Fruit fly (Drosophila melanogaster) whole organism: Measurements from ENCODE around the gene sr.

Experiments
- CG8478 ChIP-seq: fragments of >200 bp; optimal IDR thresholded peaks from 2 replicates; lab custom pipeline; 2018; ENCODE audit warnings: inconsistent platforms
- Dll ChIP-seq: fragments of >200 bp; optimal IDR thresholded peaks from 2 replicates; lab custom pipeline; 2017
- EcR ChIP-seq, 2 experiments: fragments of >200 bp; optimal IDR thresholded peaks; 2 replicates each; lab custom pipeline; 2017; ENCODE audit warnings: missing biosample characterization in 2 of 2, missing genetic modification characterization in 2 of 2, missing genetic modification reagents in 2 of 2
- pan ChIP-seq: fragments of >200 bp; optimal IDR thresholded peaks from 2 replicates; lab custom pipeline; 2017
- psq ChIP-seq: fragments of >200 bp; optimal IDR thresholded peaks from 2 replicates; lab custom pipeline; 2017
- usp ChIP-seq: fragments of >200 bp; optimal IDR thresholded peaks from 2 replicates; lab custom pipeline; 2017; ENCODE audit warnings: missing biosample characterization, missing genetic modification characterization, mixed read lengths

Gene sr

dm6 chr3R:18168929-18169350 is 78.3 kb downstream of the sr start:
- TF ChIP-seq Dll (lab: Kevin White, UChicago): no peak
- no peak for TF ChIP-seq usp (GFP tag; lab: Kevin White, UChicago)
- TF ChIP-seq CG8478 (lab: Kevin White, UChicago): no peak
- TF ChIP-seq EcR (GFP tag; optimal IDR thresholded peaks at IDR 0.05; lab: Kevin White, UChicago): no peak
- TF ChIP-seq pan (lab: Kevin White, UChicago): no peak
- TF ChIP-seq psq: no peak

- TF ChIP-seq psq (no peak), EcR (GFP tag; optimal IDR thresholded peaks at IDR 0.05; lab: Kevin White, UChicago) (no peak), Dll (lab: Kevin White, UChicago) (no peak), pan (lab: Kevin White, UChicago) (no peak), CG8478 (lab: Kevin White, UChicago) (no peak), usp (GFP tag; lab: Kevin White, UChicago) (no peak)
These were observed 79.5 kb downstream of the sr start for dm6 chr3R:18169982-18170531.

- TF ChIP-seq psq: no peak
These were observed 81.7 kb downstream of the sr start for dm6 chr3R:18171983-18172967.

dm6 chr3R:18183244-18183643 is 92.6 kb downstream of the sr start, which contains the start of gene cdm:
cdm (minus strand) TSS chr3R:18183479.
- TF ChIP-seq CG8478 (lab: Kevin White, UChicago) (no peak), psq (no peak), EcR (GFP tag; optimal IDR thresholded peaks at IDR 0.05; lab: Kevin White, UChicago) (no peak), Dll (lab: Kevin White, UChicago) (no peak), usp (GFP tag; lab: Kevin White, UChicago) (no peak), pan (lab: Kevin White, UChicago) (no peak)
